Fruit fly (Drosophila melanogaster): ENCODE results near the gene CG15544.
A peak's percentile ranks its signal among the peaks of the same experiment; 100 is the strongest.

The CG15544 gene

DNA sequence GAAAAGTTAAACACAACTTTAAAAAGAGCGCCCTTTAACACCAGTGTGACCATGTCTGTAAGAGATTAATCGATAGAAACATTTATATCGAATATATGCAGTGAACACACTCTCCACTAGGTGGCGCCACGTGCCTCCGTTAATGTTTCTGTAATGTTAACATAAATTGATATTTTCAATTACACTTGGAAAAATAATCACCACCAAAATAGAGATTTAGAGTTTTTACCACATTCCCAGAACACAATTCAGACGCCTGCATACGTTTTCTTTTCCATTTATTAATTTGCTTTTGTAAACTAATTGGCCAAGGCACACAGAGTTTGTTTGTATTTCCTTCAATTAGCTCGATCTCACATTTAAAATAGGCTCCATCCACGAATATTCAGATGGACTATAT lies 38.3 kb upstream of the CG15544 start (continued):
- TF ChIP-seq H2.0 (GFP tag; IDR thresholded peaks at IDR 0.05), result peak; percentile 41; the same call in 1 of the 2 replicates
- TF ChIP-seq CG2712 (tag; optimal IDR thresholded peaks at IDR 0.05), result peak; percentile 65
- TF ChIP-seq GATAe (GFP tag; conservative IDR thresholded peaks at IDR 0.05), result no peak
- TF ChIP-seq gem (tag; optimal IDR thresholded peaks at IDR 0.05), result peak; percentile 64
- TF ChIP-seq CG6689 (GFP tag; IDR thresholded peaks at IDR 0.05), result 0 out of 2 replicates have a peak, but pooled peaks have one; percentile 25
- TF ChIP-seq onecut (GFP tag; IDR thresholded peaks at IDR 0.05), result peak; percentile 44
- no peak for TF ChIP-seq Tbp (GFP tag; optimal IDR thresholded peaks at IDR 0.05)
- peak; percentile 31 for TF ChIP-seq CG2116 (GFP tag; optimal IDR thresholded peaks at IDR 0.05)
- TF ChIP-seq CG2120 (GFP tag; optimal IDR thresholded peaks at IDR 0.05), result peak; percentile 32
- TF ChIP-seq CG32532 (GFP tag; IDR thresholded peaks at IDR 0.05), result peak; percentile 78
- TF ChIP-seq CG17829 (tag; optimal IDR thresholded peaks at IDR 0.05), result peak; percentile 84
- peak; percentile 39; the same call in 1 of the 3 replicates for TF ChIP-seq Aef1 (GFP tag; IDR thresholded peaks at IDR 0.05)
- TF ChIP-seq Atf6 (GFP tag; IDR thresholded peaks at IDR 0.05), result peak; percentile 88
- peak; percentile 50 for TF ChIP-seq bcd (GFP tag; optimal IDR thresholded peaks at IDR 0.05)
- peak; percentile 17 for TF ChIP-seq CG2678 (tag; optimal IDR thresholded peaks at IDR 0.05)
- TF ChIP-seq CG11085 (GFP tag; IDR thresholded peaks at IDR 0.05), result peak; percentile 41; the same call in 1 of the 2 replicates
- TF ChIP-seq dm (GFP tag; optimal IDR thresholded peaks at IDR 0.05), result no peak
- TF ChIP-seq Pdp1 (GFP tag; optimal IDR thresholded peaks at IDR 0.05), result peak in 1 of 2 experiments; percentile 14
- TF ChIP-seq Chrac-16 (GFP tag; optimal IDR thresholded peaks at IDR 0.05), result peak; percentile 8
- TF ChIP-seq CG12942 (GFP tag; optimal IDR thresholded peaks at IDR 0.05), result no peak
- peak; percentile 2 for TF ChIP-seq Bteb2 (GFP tag; optimal IDR thresholded peaks at IDR 0.05)
- TF ChIP-seq prd (optimal IDR thresholded peaks at IDR 0.05), result no peak
- peak; percentile 79 for TF ChIP-seq prd (GFP tag; IDR thresholded peaks at IDR 0.05)
- peak; percentile 32 for TF ChIP-seq CG4424 (GFP tag; optimal IDR thresholded peaks at IDR 0.05)
- peak; percentile 68 for TF ChIP-seq CG3847 (GFP tag; IDR thresholded peaks at IDR 0.05)
- no peak for TF ChIP-seq Stat92E (GFP tag; optimal IDR thresholded peaks at IDR 0.05)
- TF ChIP-seq phol (tag; optimal IDR thresholded peaks at IDR 0.05), result peak; percentile 28
- peak; percentile 76 for TF ChIP-seq stc (GFP tag; IDR thresholded peaks at IDR 0.05)
- TF ChIP-seq dimm (GFP tag; IDR thresholded peaks at IDR 0.05), result peak; percentile 47
- TF ChIP-seq slbo (GFP tag; IDR thresholded peaks at IDR 0.05), result peak; percentile 70
- TF ChIP-seq lmd (GFP tag; IDR thresholded peaks at IDR 0.05), result peak; percentile 76
- no peak for TF ChIP-seq Abd-B (GFP tag; optimal IDR thresholded peaks at IDR 0.05)
- TF ChIP-seq CG12104 (GFP tag; optimal IDR thresholded peaks at IDR 0.05), result no peak
- TF ChIP-seq Optix (GFP tag; IDR thresholded peaks at IDR 0.05), result peak; percentile 63
- no peak for TF ChIP-seq fd96Cb (tag; optimal IDR thresholded peaks at IDR 0.05)
- no peak for TF ChIP-seq CG18619 (GFP tag; optimal IDR thresholded peaks at IDR 0.05)
- TF ChIP-seq ato (GFP tag; IDR thresholded peaks at IDR 0.05; ENCODE audit: partially characterized antibody), result peak; percentile 27; the same call in 1 of the 2 replicates
- TF ChIP-seq Opbp (GFP tag; IDR thresholded peaks at IDR 0.05; ENCODE audit: partially characterized antibody), result peak; percentile 77
- TF ChIP-seq CG3407 (GFP tag; optimal IDR thresholded peaks at IDR 0.05), result no peak
- peak; percentile 21 for TF ChIP-seq gcm (GFP tag; optimal IDR thresholded peaks at IDR 0.05)
- TF ChIP-seq Blimp-1 (GFP tag; optimal IDR thresholded peaks at IDR 0.05), result peak; percentile 30
- peak; percentile 67 for TF ChIP-seq al (GFP tag; IDR thresholded peaks at IDR 0.05)
- TF ChIP-seq knrl (GFP tag; IDR thresholded peaks at IDR 0.05; ENCODE audit: partially characterized antibody), result peak; percentile 70
- TF ChIP-seq slp2 (GFP tag; optimal IDR thresholded peaks at IDR 0.05), result peak; percentile 7
- TF ChIP-seq Mrtf (GFP tag; IDR thresholded peaks at IDR 0.05), result peak; percentile 54; the same call in 2 of the 3 replicates
- no peak for TF ChIP-seq tup (GFP tag; optimal IDR thresholded peaks at IDR 0.05)
- TF ChIP-seq Fer2 (tag; optimal IDR thresholded peaks at IDR 0.05), result no peak
- TF ChIP-seq CG33213 (GFP tag; optimal IDR thresholded peaks at IDR 0.05), result no peak
- TF ChIP-seq CG4854 (GFP tag; optimal IDR thresholded peaks at IDR 0.05), result peak; percentile 6
- peak; percentile 88 for TF ChIP-seq CG16779 (GFP tag; IDR thresholded peaks at IDR 0.05)
- TF ChIP-seq oc (tag; optimal IDR thresholded peaks at IDR 0.05), result no peak

Data from whole organism, embryonic.